Worm (Caenorhabditis elegans): ENCODE measurements around the gene W02H5.8.
"Not testable (repeated sequence)": the region's sequence is repeated elsewhere in the genome, so short reads cannot be mapped to it uniquely, and the experiment has no call there.

DNA sequence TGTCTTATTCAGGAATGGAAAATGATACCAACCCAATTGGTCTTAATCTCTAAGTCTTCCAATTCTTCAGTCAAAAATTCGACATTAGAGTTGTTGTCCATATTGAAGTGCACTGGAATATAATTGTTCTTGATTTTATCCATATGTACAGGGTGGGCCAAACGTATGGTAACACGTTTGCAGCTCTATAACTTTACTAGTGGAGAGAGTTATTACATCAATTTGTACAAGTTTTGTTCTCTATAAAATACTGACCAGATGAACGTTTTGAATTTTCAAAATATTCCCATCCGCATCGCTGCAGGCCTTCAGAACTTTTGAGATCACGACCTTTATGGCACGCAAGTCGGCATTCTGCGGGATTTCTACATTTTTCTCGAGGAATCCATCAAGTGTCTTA lies 53.6 kb downstream of the W02H5.8 start, which contains the start of gene F53E10.5:
- not testable (repeated sequence) for TF ChIP-seq lin-39 (tag; optimal IDR thresholded peaks at IDR 0.05); ceh-28 (tag; optimal IDR thresholded peaks at IDR 0.05); unc-62 (GFP tag; optimal IDR thresholded peaks at IDR 0.05); elt-1 (tag; optimal IDR thresholded peaks at IDR 0.05); fkh-2 (tag; optimal IDR thresholded peaks at IDR 0.05); jun-1 (tag; optimal IDR thresholded peaks at IDR 0.05)

All from whole organism, L3 larva.